Fruit fly (Drosophila melanogaster) whole organism, pupa: ENCODE data around the gene Hs6st.

Source experiments
- CG10348 ChIP-seq: fragments of 200-800 bp; sonication (Bioruptor generic); IDR thresholded peaks from 2 replicates; pipeline ENCODE4 v1.3.6; 2022; ENCODE audit warnings: missing biosample characterization, missing genetic modification characterization
- CG12605 ChIP-seq: fragments of 200-800 bp; sonication (Bioruptor generic); IDR thresholded peaks from 2 replicates; pipeline ENCODE4 v1.3.6; 2022; ENCODE audit warnings: missing biosample characterization, missing genetic modification characterization
- CG13204 ChIP-seq: fragments of 200-800 bp; sonication (Bioruptor generic); optimal IDR thresholded peaks from 2 replicates; lab custom pipeline; 2018; ENCODE audit warnings: missing biosample characterization, mild to moderate bottlenecking, missing genetic modification characterization, moderate library complexity
- CG14655 ChIP-seq: fragments of 200-800 bp; sonication (Bioruptor generic); optimal IDR thresholded peaks from 3 replicates; lab custom pipeline; 2017; ENCODE audit warnings: mild to moderate bottlenecking, missing biosample characterization, missing genetic modification reagents, missing genetic modification characterization
- CG15710 ChIP-seq: fragments of 200-800 bp; sonication (Bioruptor generic); optimal IDR thresholded peaks from 2 replicates; lab custom pipeline; 2018; ENCODE audit warnings: missing biosample characterization, mild to moderate bottlenecking, missing genetic modification characterization, moderate library complexity
- CG17806 ChIP-seq: fragments of 200-800 bp; sonication (Bioruptor generic); optimal IDR thresholded peaks from 2 replicates; lab custom pipeline; 2018; ENCODE audit warnings: missing biosample characterization, mild to moderate bottlenecking, missing genetic modification characterization, moderate library complexity
- CG32121 ChIP-seq: fragments of 200-800 bp; sonication (Bioruptor generic); IDR thresholded peaks from 2 replicates; pipeline ENCODE4 v1.3.6; 2022; ENCODE audit warnings: missing biosample characterization, missing genetic modification characterization
- CG34367 ChIP-seq: fragments of 200-800 bp; sonication (Bioruptor generic); optimal IDR thresholded peaks from 2 replicates; lab custom pipeline; 2018; ENCODE audit warnings: missing biosample characterization, mild to moderate bottlenecking, missing genetic modification characterization
- CG4496 ChIP-seq: fragments of 200-800 bp; sonication (Bioruptor generic); IDR thresholded peaks from 3 replicates; pipeline ENCODE4 v1.3.6; 2022; ENCODE audit warnings: missing biosample characterization, missing genetic modification characterization
- CG8159 ChIP-seq: fragments of 200-800 bp; sonication (Bioruptor generic); optimal IDR thresholded peaks from 3 replicates; lab custom pipeline; 2018; ENCODE audit warnings: missing biosample characterization, mild to moderate bottlenecking, missing genetic modification characterization, moderate library complexity
- CG8301 ChIP-seq: fragments of 200-800 bp; sonication (Bioruptor generic); optimal IDR thresholded peaks from 2 replicates; lab custom pipeline; 2018; ENCODE audit warnings: missing biosample characterization, mild to moderate bottlenecking, missing genetic modification characterization
- CG9948 ChIP-seq: fragments of 200-800 bp; sonication (Bioruptor generic); optimal IDR thresholded peaks from 2 replicates; lab custom pipeline; 2018; ENCODE audit warnings: missing biosample characterization, mild to moderate bottlenecking, missing genetic modification characterization, moderate library complexity
- D1 ChIP-seq: fragments of 200-800 bp; sonication (Bioruptor generic); optimal IDR thresholded peaks from 2 replicates; lab custom pipeline; 2018; ENCODE audit warnings: missing biosample characterization, mild to moderate bottlenecking, missing genetic modification characterization, moderate library complexity
- EcR ChIP-seq: fragments of 200-800 bp; sonication (Bioruptor generic); optimal IDR thresholded peaks from 3 replicates; lab custom pipeline; 2019; ENCODE audit warnings: missing biosample characterization, missing genetic modification characterization, mild to moderate bottlenecking, moderate library complexity, missing genetic modification reagents
- Ets98B ChIP-seq: fragments of 200-800 bp; sonication (Bioruptor generic); IDR thresholded peaks from 2 replicates; pipeline ENCODE4 v1.3.6; 2022; ENCODE audit warnings: missing biosample characterization, missing genetic modification characterization
- Pif1A ChIP-seq: fragments of 200-800 bp; sonication (Bioruptor generic); optimal IDR thresholded peaks from 3 replicates; lab custom pipeline; 2016; ENCODE audit warnings: missing biosample characterization, missing genetic modification characterization
- Pif1B ChIP-seq: fragments of 200-800 bp; sonication (Bioruptor generic); optimal IDR thresholded peaks from 3 replicates; lab custom pipeline; 2016; ENCODE audit warnings: missing biosample characterization, missing genetic modification characterization
- Snoo ChIP-seq: fragments of 200-800 bp; sonication (Bioruptor generic); optimal IDR thresholded peaks from 3 replicates; lab custom pipeline; 2017; ENCODE audit warnings: missing biosample characterization, mild to moderate bottlenecking, missing genetic modification characterization, inconsistent platforms
- fd96Ca ChIP-seq: fragments of 200-800 bp; sonication (Bioruptor generic); IDR thresholded peaks from 3 replicates; pipeline ENCODE4 v1.3.6; 2022; ENCODE audit warnings: missing biosample characterization, missing genetic modification characterization
- gl ChIP-seq: fragments of 200-800 bp; sonication (Bioruptor generic); optimal IDR thresholded peaks from 2 replicates; lab custom pipeline; 2018; ENCODE audit warnings: missing biosample characterization, mild to moderate bottlenecking, missing genetic modification characterization
- rn ChIP-seq: fragments of 200-800 bp; sonication (Bioruptor generic); IDR thresholded peaks from 2 replicates; pipeline ENCODE4 v1.3.6; 2022; ENCODE audit warnings: missing biosample characterization, missing genetic modification characterization

The Hs6st gene

dm6 chr3R:19928544-19928943 is 79.8 kb downstream of the Hs6st start, which contains the start of gene CG4459:
CG4459 (minus strand) TSS chr3R:19928644.
- TF ChIP-seq CG10348 (GFP tag; lab: Robert Waterston, UW) (no peak), CG9948 (tag; lab: Kevin White, UChicago) (no peak), Pif1A (GFP tag; lab: Kevin White, UChicago) (no peak), CG34367 (no peak), D1 (tag; lab: Kevin White, UChicago) (no peak), Snoo (tag; lab: Kevin White, UChicago) (no peak), CG15710 (no peak), Ets98B (GFP tag; lab: Robert Waterston, UW) (no peak)

dm6 chr3R:19925271-19925670 is 83.0 kb downstream of the Hs6st start, which contains the start of gene CG4462:
CG4462 (minus strand) TSS chr3R:19925371.
- TF ChIP-seq fd96Ca (GFP tag; lab: Robert Waterston, UW), result no peak
- TF ChIP-seq rn (GFP tag; lab: Robert Waterston, UW), result no peak
- TF ChIP-seq CG4496 (GFP tag; lab: Robert Waterston, UW), result no peak
- no peak for TF ChIP-seq Pif1B (GFP tag; lab: Kevin White, UChicago)
- no peak for TF ChIP-seq CG12605 (GFP tag; lab: Robert Waterston, UW)
- TF ChIP-seq CG13204 (GFP tag; lab: Kevin White, UChicago), result no peak
- TF ChIP-seq CG34367, result no peak
- no peak for TF ChIP-seq CG10348 (GFP tag; lab: Robert Waterston, UW)
- no peak for TF ChIP-seq D1 (tag; lab: Kevin White, UChicago)
- TF ChIP-seq CG8301 (tag; lab: Kevin White, UChicago), result no peak
- TF ChIP-seq CG15710, result no peak
- no peak for TF ChIP-seq Ets98B (GFP tag; lab: Robert Waterston, UW)
- TF ChIP-seq CG8159 (tag; lab: Kevin White, UChicago), result no peak
- TF ChIP-seq CG17806 (tag; lab: Kevin White, UChicago), result no peak
- no peak for TF ChIP-seq gl (tag; lab: Kevin White, UChicago)

dm6 chr3R:19924331-19924730 is 84.0 kb downstream of the Hs6st start:
- TF ChIP-seq CG9948 (tag; lab: Kevin White, UChicago), result no peak
- peak; percentile 41 for TF ChIP-seq CG34367
- TF ChIP-seq CG8301 (tag; lab: Kevin White, UChicago), result no peak
- no peak for TF ChIP-seq CG10348 (GFP tag; lab: Robert Waterston, UW)
- TF ChIP-seq fd96Ca (GFP tag; lab: Robert Waterston, UW), result no peak
- TF ChIP-seq rn (GFP tag; lab: Robert Waterston, UW), result no peak
- no peak for TF ChIP-seq CG14655
- peak; percentile 83 for TF ChIP-seq Pif1A (GFP tag; lab: Kevin White, UChicago)
- TF ChIP-seq gl (tag; lab: Kevin White, UChicago), result peak; percentile 63
- TF ChIP-seq Pif1B (GFP tag; lab: Kevin White, UChicago), result peak; percentile 77
- no peak for TF ChIP-seq Snoo (tag; lab: Kevin White, UChicago)
- no peak for TF ChIP-seq CG15710
- no peak for TF ChIP-seq CG17806 (tag; lab: Kevin White, UChicago)
- TF ChIP-seq CG4496 (GFP tag; lab: Robert Waterston, UW), result no peak
- TF ChIP-seq D1 (tag; lab: Kevin White, UChicago), result no peak
- TF ChIP-seq EcR (GFP tag; lab: Kevin White, UChicago), result no peak
- TF ChIP-seq CG32121, result no peak

- no peak for TF ChIP-seq CG13204 (GFP tag; lab: Kevin White, UChicago)
- no peak for TF ChIP-seq CG4496 (GFP tag; lab: Robert Waterston, UW)
- TF ChIP-seq CG12605 (GFP tag; lab: Robert Waterston, UW), result no peak
- TF ChIP-seq Ets98B (GFP tag; lab: Robert Waterston, UW), result no peak; the same call in 1 of the 2 replicates
- no peak for TF ChIP-seq Pif1B (GFP tag; lab: Kevin White, UChicago)
- TF ChIP-seq Snoo (tag; lab: Kevin White, UChicago), result no peak
- TF ChIP-seq CG14655, result no peak
- no peak for TF ChIP-seq CG8301 (tag; lab: Kevin White, UChicago)
- TF ChIP-seq CG34367, result no peak
- TF ChIP-seq CG15710, result no peak
These were observed 90.1 kb downstream of the Hs6st start, which contains the start of gene CG4770 for dm6 chr3R:19918207-19918606. CG4770 (plus strand) TSS chr3R:19918507.

dm6 chr3R:19917739-19918138 is 90.6 kb downstream of the Hs6st start, which contains the start of gene CG4465:
CG4465 (minus strand) TSS chr3R:19917839.
- TF ChIP-seq rn (GFP tag; lab: Robert Waterston, UW) (no peak), EcR (GFP tag; lab: Kevin White, UChicago) (no peak), CG13204 (GFP tag; lab: Kevin White, UChicago) (no peak), CG10348 (GFP tag; lab: Robert Waterston, UW) (no peak), CG12605 (GFP tag; lab: Robert Waterston, UW) (no peak), fd96Ca (GFP tag; lab: Robert Waterston, UW) (no peak), CG4496 (GFP tag; lab: Robert Waterston, UW) (no peak), D1 (tag; lab: Kevin White, UChicago) (no peak)

- TF ChIP-seq CG32121 (no peak), Pif1B (GFP tag; lab: Kevin White, UChicago) (no peak), CG15710 (no peak), CG13204 (GFP tag; lab: Kevin White, UChicago) (no peak), EcR (GFP tag; lab: Kevin White, UChicago) (no peak), Snoo (tag; lab: Kevin White, UChicago) (no peak), CG14655 (no peak), CG8301 (tag; lab: Kevin White, UChicago) (no peak), CG34367 (no peak), D1 (tag; lab: Kevin White, UChicago) (no peak), Ets98B (GFP tag; lab: Robert Waterston, UW) (no peak), CG17806 (tag; lab: Kevin White, UChicago) (no peak), Pif1A (GFP tag; lab: Kevin White, UChicago) (no peak), CG12605 (GFP tag; lab: Robert Waterston, UW) (no peak), CG8159 (tag; lab: Kevin White, UChicago) (no peak), CG10348 (GFP tag; lab: Robert Waterston, UW) (no peak), rn (GFP tag; lab: Robert Waterston, UW) (no peak), CG4496 (GFP tag; lab: Robert Waterston, UW) (no peak), CG9948 (tag; lab: Kevin White, UChicago) (no peak), fd96Ca (GFP tag; lab: Robert Waterston, UW) (no peak)
These were observed 93.0 kb downstream of the Hs6st start, which contains the start of the genes Xport-A and Xport-B for dm6 chr3R:19915312-19915711. Xport-A (minus strand) TSS chr3R:19915412. Xport-B (minus strand) TSS chr3R:19915412.
